Fruit fly (Drosophila melanogaster) whole organism, wandering third instar larva: ENCODE results near the gene uif.

ENCODE experiments used
- Abd-B ChIP-seq: fragments of >200 bp; optimal IDR thresholded peaks from 2 replicates; lab custom pipeline; 2017; ENCODE audit warnings: missing biosample characterization, missing genetic modification characterization
- CG32264 ChIP-seq: fragments of 200-800 bp; sonication (Bioruptor generic); optimal IDR thresholded peaks from 2 replicates; lab custom pipeline; 2016; ENCODE audit warnings: missing biosample characterization, missing genetic modification characterization
- CrebA ChIP-seq: fragments of 200-800 bp; sonication (Bioruptor generic); optimal IDR thresholded peaks from 2 replicates; lab custom pipeline; 2016; ENCODE audit warnings: missing biosample characterization, mild to moderate bottlenecking, missing genetic modification characterization, borderline replicate concordance
- Dfd ChIP-seq: fragments of >200 bp; optimal IDR thresholded peaks from 2 replicates; lab custom pipeline; 2017; ENCODE audit warnings: missing biosample characterization, missing genetic modification characterization
- Dif ChIP-seq: fragments of 200-275, 200-300 bp; sonication (Bioruptor generic); optimal IDR thresholded peaks from 2 replicates; lab custom pipeline; 2018; ENCODE audit warnings: missing biosample characterization, missing genetic modification characterization; ENCODE audit not compliant: partially characterized antibody
- HLH106 ChIP-seq: fragments of 200-800 bp; optimal IDR thresholded peaks from 3 replicates; lab custom pipeline; 2019; ENCODE audit warnings: missing biosample characterization, mild to moderate bottlenecking, missing genetic modification characterization, moderate library complexity
- Hnf4 ChIP-seq: fragments of 200-800 bp; sonication (Bioruptor generic); optimal IDR thresholded peaks from 2 replicates; lab custom pipeline; 2016; ENCODE audit warnings: missing biosample characterization, mild to moderate bottlenecking, missing genetic modification characterization
- Hr78 ChIP-seq: fragments of >200 bp; optimal IDR thresholded peaks from 2 replicates; lab custom pipeline; 2017; ENCODE audit warnings: missing biosample characterization, missing genetic modification characterization
- Hr83 ChIP-seq: fragments of 200-300 bp; sonication (Bioruptor generic); optimal IDR thresholded peaks from 2 replicates; lab custom pipeline; 2016; ENCODE audit warnings: missing biosample characterization, mild to moderate bottlenecking, missing genetic modification characterization, moderate library complexity; ENCODE audit not compliant: poor library complexity, severe bottlenecking
- Jra ChIP-seq: sonication (Bioruptor generic); optimal IDR thresholded peaks from 2 replicates; lab custom pipeline; 2016; ENCODE audit warnings: missing biosample characterization, missing genetic modification characterization
- Mio ChIP-seq: sonication (Bioruptor generic); optimal IDR thresholded peaks from 2 replicates; lab custom pipeline; 2016; ENCODE audit warnings: missing biosample characterization, missing genetic modification characterization
- Myc ChIP-seq: fragments of >200 bp; optimal IDR thresholded peaks from 2 replicates; lab custom pipeline; 2017
- N ChIP-seq: fragments of >200 bp; optimal IDR thresholded peaks from 2 replicates; lab custom pipeline; 2018; ENCODE audit warnings: missing biosample characterization, missing external identifiers, missing genetic modification characterization
- OdsH ChIP-seq: fragments of 200-800 bp; sonication (Bioruptor generic); optimal IDR thresholded peaks from 2 replicates; lab custom pipeline; 2016; ENCODE audit warnings: missing biosample characterization, mild to moderate bottlenecking, missing genetic modification characterization
- Rel ChIP-seq, 2 experiments: fragments of 200-800 bp; sonication (Bioruptor generic) in 1 of 2; optimal IDR thresholded peaks; 2 replicates in 1 of 2; 3 replicates in 1 of 2; lab custom pipeline; 2016 to 2019; ENCODE audit warnings: mild to moderate bottlenecking in 2 of 2, missing biosample characterization in 2 of 2, missing genetic modification characterization in 2 of 2, moderate library complexity in 1 of 2
- Sp1 ChIP-seq: fragments of 200-800 bp; sonication (Bioruptor generic); optimal IDR thresholded peaks from 3 replicates; lab custom pipeline; 2019; ENCODE audit warnings: missing biosample characterization, mild to moderate bottlenecking, missing genetic modification characterization, moderate library complexity
- Vsx2 ChIP-seq: fragments of 200-300, 225-300 bp; sonication (Bioruptor generic); optimal IDR thresholded peaks from 2 replicates; lab custom pipeline; 2018; ENCODE audit warnings: missing biosample characterization, missing genetic modification characterization; ENCODE audit not compliant: partially characterized antibody
- br ChIP-seq: fragments of 200-800 bp; sonication (Bioruptor generic); optimal IDR thresholded peaks from 2 replicates; lab custom pipeline; 2016; ENCODE audit warnings: missing biosample characterization, missing genetic modification characterization
- brk ChIP-seq: fragments of 200-800 bp; sonication (Bioruptor generic); optimal IDR thresholded peaks from 2 replicates; lab custom pipeline; 2016; ENCODE audit warnings: missing biosample characterization, mild to moderate bottlenecking, missing genetic modification characterization
- dl ChIP-seq, 2 experiments: fragments of 175-275, 200-275 bp in 1 of 2; fragments of 200-275 bp in 1 of 2; sonication (Bioruptor generic); optimal IDR thresholded peaks; lab custom pipeline; 2018; ENCODE audit warnings: mild to moderate bottlenecking in 2 of 2, missing biosample characterization in 2 of 2, missing genetic modification characterization in 2 of 2, moderate library complexity in 2 of 2; ENCODE audit not compliant: partially characterized antibody in 2 of 2, insufficient read depth in 1 of 2
- dmrt93B ChIP-seq: fragments of 200-800 bp; sonication (Bioruptor generic); optimal IDR thresholded peaks from 2 replicates; lab custom pipeline; 2018; ENCODE audit warnings: missing biosample characterization, mild to moderate bottlenecking, missing genetic modification characterization
- dsf ChIP-seq: sonication (Bioruptor generic); optimal IDR thresholded peaks from 2 replicates; lab custom pipeline; 2016; ENCODE audit warnings: missing biosample characterization, missing genetic modification characterization, borderline replicate concordance
- ey ChIP-seq: fragments of 200-800 bp; sonication (Bioruptor generic); optimal IDR thresholded peaks from 2 replicates; lab custom pipeline; 2016; ENCODE audit warnings: missing biosample characterization, missing genetic modification characterization
- foxo ChIP-seq, 2 experiments: fragments of 200-800 bp; sonication (Bioruptor generic); optimal IDR thresholded peaks; 2 replicates in 1 of 2; 3 replicates in 1 of 2; lab custom pipeline; 2016 to 2017; ENCODE audit warnings: missing biosample characterization in 2 of 2, missing genetic modification characterization in 2 of 2
- fru ChIP-seq: fragments of 200-800 bp; sonication (Bioruptor generic); optimal IDR thresholded peaks from 3 replicates; lab custom pipeline; 2016; ENCODE audit warnings: missing biosample characterization, mild to moderate bottlenecking, missing genetic modification characterization
- h ChIP-seq: fragments of 200-800 bp; sonication (Bioruptor generic); optimal IDR thresholded peaks from 3 replicates; lab custom pipeline; 2016; ENCODE audit warnings: missing biosample characterization, mild to moderate bottlenecking, missing genetic modification characterization
- lola ChIP-seq: fragments of >200 bp; optimal IDR thresholded peaks from 2 replicates; lab custom pipeline; 2017; ENCODE audit warnings: missing biosample characterization, missing genetic modification characterization
- pan ChIP-seq: fragments of >200 bp; optimal IDR thresholded peaks from 2 replicates; lab custom pipeline; 2017
- psq ChIP-seq: fragments of 200-800 bp; sonication (Bioruptor generic); optimal IDR thresholded peaks from 3 replicates; lab custom pipeline; 2017; ENCODE audit warnings: missing biosample characterization, mild to moderate bottlenecking, missing genetic modification characterization, moderate library complexity
- rgr ChIP-seq: fragments of 200-800 bp; sonication (Bioruptor generic); optimal IDR thresholded peaks from 3 replicates; lab custom pipeline; 2016; ENCODE audit warnings: missing biosample characterization, mild to moderate bottlenecking, missing genetic modification characterization
- sage ChIP-seq: fragments of 200-800 bp; sonication (Bioruptor generic); optimal IDR thresholded peaks from 2 replicates; lab custom pipeline; 2016; ENCODE audit warnings: missing biosample characterization, mild to moderate bottlenecking, missing genetic modification characterization
- sv ChIP-seq: fragments of 200-800 bp; sonication (Bioruptor generic); optimal IDR thresholded peaks from 3 replicates; lab custom pipeline; 2016; ENCODE audit warnings: missing biosample characterization, missing genetic modification characterization
- tai ChIP-seq: sonication (Bioruptor generic); optimal IDR thresholded peaks from 2 replicates; lab custom pipeline; 2016; ENCODE audit warnings: missing biosample characterization, missing genetic modification characterization
- woc ChIP-seq: sonication (Bioruptor generic); optimal IDR thresholded peaks from 2 replicates; lab custom pipeline; 2016; ENCODE audit warnings: missing biosample characterization, mild to moderate bottlenecking, missing genetic modification characterization

uif gene

dm6 chr2L:7039342-7039684 is 29.2 kb upstream of the uif start:
- TF ChIP-seq Hnf4 (GFP tag; lab: Kevin White, UChicago) (peak; percentile 86), Jra (GFP tag; lab: Kevin White, UChicago) (peak; percentile 65), ey (peak; percentile 88), dmrt93B (GFP tag; lab: Kevin White, UChicago) (no peak), rgr (peak; percentile 76), sage (GFP tag; lab: Kevin White, UChicago) (peak; percentile 33), Hr78 (GFP tag; lab: Kevin White, UChicago) (no peak), dl (GFP tag; optimal IDR thresholded peaks at IDR 0.05; lab: Kevin White, UChicago; ENCODE audit: insufficient read depth in 1 of 2, partially characterized antibody in 2 of 2) (no peak), Abd-B (no peak), N (GFP tag; lab: Kevin White, UChicago) (no peak), foxo (GFP tag; optimal IDR thresholded peaks at IDR 0.05; lab: Kevin White, UChicago) (peak in 1 of 2 experiments; percentile 83), psq (GFP tag; lab: Kevin White, UChicago) (peak; percentile 65), woc (GFP tag; lab: Kevin White, UChicago) (peak; percentile 20), lola (no peak), Mio (GFP tag; lab: Kevin White, UChicago) (no peak), fru (GFP tag; lab: Kevin White, UChicago) (peak; percentile 84), HLH106 (peak; percentile 66), Dfd (no peak), br (peak; percentile 86), pan (no peak), Hr83 (GFP tag; lab: Kevin White, UChicago) (no peak), Dif (no peak), brk (peak; percentile 62), CG32264 (GFP tag; lab: Kevin White, UChicago) (peak; percentile 16), Vsx2 (GFP tag; lab: Kevin White, UChicago) (no peak), OdsH (GFP tag; lab: Kevin White, UChicago) (peak; percentile 82), h (GFP tag; lab: Kevin White, UChicago) (peak; percentile 75), tai (GFP tag; lab: Kevin White, UChicago) (peak; percentile 68), sv (GFP tag; lab: Kevin White, UChicago) (no peak), dsf (GFP tag; lab: Kevin White, UChicago) (no peak), Sp1 (GFP tag; lab: Kevin White, UChicago) (peak; percentile 85), CrebA (no peak), Rel (GFP tag; optimal IDR thresholded peaks at IDR 0.05; lab: Kevin White, UChicago) (no peak), Rel (tag; optimal IDR thresholded peaks at IDR 0.05; lab: Kevin White, UChicago) (no peak)
- TF ChIP-seq, all 38 proteins: peak for 17

dm6 chr2L:7038404-7039341 is 28.5 kb upstream of the uif start:
- TF ChIP-seq Rel (GFP tag; optimal IDR thresholded peaks at IDR 0.05; lab: Kevin White, UChicago) (no peak), Rel (tag; optimal IDR thresholded peaks at IDR 0.05; lab: Kevin White, UChicago) (peak; percentile 98), CG32264 (GFP tag; lab: Kevin White, UChicago) (no peak)

- TF ChIP-seq N (GFP tag; lab: Kevin White, UChicago): peak; percentile 29
- peak; percentile 22 for TF ChIP-seq rgr
- TF ChIP-seq Myc (lab: Kevin White, UChicago): peak; percentile 42
- TF ChIP-seq HLH106: no peak
- peak; percentile 16 for TF ChIP-seq h (GFP tag; lab: Kevin White, UChicago)
- TF ChIP-seq tai (GFP tag; lab: Kevin White, UChicago): peak; percentile 30
- TF ChIP-seq Rel (GFP tag; optimal IDR thresholded peaks at IDR 0.05; lab: Kevin White, UChicago): no peak
- TF ChIP-seq Rel (tag; optimal IDR thresholded peaks at IDR 0.05; lab: Kevin White, UChicago): peak; percentile 30
- TF ChIP-seq Dfd: no peak
- peak in 1 of 2 experiments; percentile 7 for TF ChIP-seq foxo (GFP tag; optimal IDR thresholded peaks at IDR 0.05; lab: Kevin White, UChicago)
- TF ChIP-seq lola: no peak
- no peak for TF ChIP-seq Jra (GFP tag; lab: Kevin White, UChicago)
- no peak for TF ChIP-seq Sp1 (GFP tag; lab: Kevin White, UChicago)
Measured at dm6 chr2L:7037773-7038327, 27.7 kb upstream of the uif start, which contains the start of gene milt. Gene milt, plus strand, starts transcription at chr2L:7037823.
